Fruit fly (Drosophila melanogaster): ENCODE results near the gene Inx5.

Gene Inx5

dm6 chrX:19163446-19163845, 7.2 kb downstream of the Inx5 start:
- TF ChIP-seq Sin3A (optimal IDR thresholded peaks at IDR 0.05): no peak
- no peak for TF ChIP-seq Myc (optimal IDR thresholded peaks at IDR 0.05)
- TF ChIP-seq ttk (optimal IDR thresholded peaks at IDR 0.05): no peak
- no peak for TF ChIP-seq h (optimal IDR thresholded peaks at IDR 0.05)
- no peak for TF ChIP-seq psq (optimal IDR thresholded peaks at IDR 0.05)
- no peak for TF ChIP-seq insv (optimal IDR thresholded peaks at IDR 0.05)

dm6 chrX:19162249-19162914, 8.3 kb downstream of the Inx5 start:
- TF ChIP-seq h (optimal IDR thresholded peaks at IDR 0.05) (no peak), Sin3A (optimal IDR thresholded peaks at IDR 0.05) (no peak), psq (optimal IDR thresholded peaks at IDR 0.05) (no peak), Myc (optimal IDR thresholded peaks at IDR 0.05) (no peak), insv (optimal IDR thresholded peaks at IDR 0.05) (no peak), ttk (optimal IDR thresholded peaks at IDR 0.05) (no peak)

dm6 chrX:19160635-19161407, 9.9 kb downstream of the Inx5 start:
- no peak for TF ChIP-seq h (optimal IDR thresholded peaks at IDR 0.05)
- no peak for TF ChIP-seq psq (optimal IDR thresholded peaks at IDR 0.05)
- TF ChIP-seq Myc (optimal IDR thresholded peaks at IDR 0.05): no peak
- TF ChIP-seq insv (optimal IDR thresholded peaks at IDR 0.05): no peak
- no peak for TF ChIP-seq ttk (optimal IDR thresholded peaks at IDR 0.05)
- TF ChIP-seq Sin3A (optimal IDR thresholded peaks at IDR 0.05): no peak

- TF ChIP-seq ttk (optimal IDR thresholded peaks at IDR 0.05) (no peak), h (optimal IDR thresholded peaks at IDR 0.05) (no peak), Myc (optimal IDR thresholded peaks at IDR 0.05) (no peak), psq (optimal IDR thresholded peaks at IDR 0.05) (no peak), Sin3A (optimal IDR thresholded peaks at IDR 0.05) (no peak), insv (optimal IDR thresholded peaks at IDR 0.05) (no peak)
Observed at dm6 chrX:19159942-19160341, 10.7 kb downstream of the Inx5 start.

dm6 chrX:19158519-19159289, 12.0 kb downstream of the Inx5 start:
- TF ChIP-seq ttk (optimal IDR thresholded peaks at IDR 0.05): no peak
- TF ChIP-seq psq (optimal IDR thresholded peaks at IDR 0.05): no peak
- no peak for TF ChIP-seq h (optimal IDR thresholded peaks at IDR 0.05)
- TF ChIP-seq insv (optimal IDR thresholded peaks at IDR 0.05): no peak
- TF ChIP-seq Sin3A (optimal IDR thresholded peaks at IDR 0.05): no peak
- no peak for TF ChIP-seq Myc (optimal IDR thresholded peaks at IDR 0.05)

dm6 chrX:19157471-19157870, 13.2 kb downstream of the Inx5 start:
- no peak for TF ChIP-seq ttk (optimal IDR thresholded peaks at IDR 0.05)
- TF ChIP-seq Myc (optimal IDR thresholded peaks at IDR 0.05): no peak
- TF ChIP-seq insv (optimal IDR thresholded peaks at IDR 0.05): no peak
- no peak for TF ChIP-seq psq (optimal IDR thresholded peaks at IDR 0.05)
- no peak for TF ChIP-seq Sin3A (optimal IDR thresholded peaks at IDR 0.05)
- no peak for TF ChIP-seq h (optimal IDR thresholded peaks at IDR 0.05)

dm6 chrX:19155922-19156437, 14.7 kb downstream of the Inx5 start:
- no peak for TF ChIP-seq Myc (optimal IDR thresholded peaks at IDR 0.05)
- TF ChIP-seq Sin3A (optimal IDR thresholded peaks at IDR 0.05): no peak
- TF ChIP-seq h (optimal IDR thresholded peaks at IDR 0.05): no peak
- TF ChIP-seq insv (optimal IDR thresholded peaks at IDR 0.05): no peak
- TF ChIP-seq ttk (optimal IDR thresholded peaks at IDR 0.05): no peak
- no peak for TF ChIP-seq psq (optimal IDR thresholded peaks at IDR 0.05)

dm6 chrX:19154998-19155397, 15.7 kb downstream of the Inx5 start:
- TF ChIP-seq h (optimal IDR thresholded peaks at IDR 0.05) (no peak), Myc (optimal IDR thresholded peaks at IDR 0.05) (no peak), Sin3A (optimal IDR thresholded peaks at IDR 0.05) (no peak), ttk (optimal IDR thresholded peaks at IDR 0.05) (no peak), insv (optimal IDR thresholded peaks at IDR 0.05) (no peak), psq (optimal IDR thresholded peaks at IDR 0.05) (no peak)

dm6 chrX:19154249-19154648, 16.4 kb downstream of the Inx5 start:
- TF ChIP-seq ttk (optimal IDR thresholded peaks at IDR 0.05) (no peak), Sin3A (optimal IDR thresholded peaks at IDR 0.05) (no peak), psq (optimal IDR thresholded peaks at IDR 0.05) (no peak), h (optimal IDR thresholded peaks at IDR 0.05) (no peak), insv (optimal IDR thresholded peaks at IDR 0.05) (no peak), Myc (optimal IDR thresholded peaks at IDR 0.05) (no peak)

dm6 chrX:19153288-19154130, 17.2 kb downstream of the Inx5 start:
- no peak for TF ChIP-seq h (optimal IDR thresholded peaks at IDR 0.05)

- TF ChIP-seq psq (optimal IDR thresholded peaks at IDR 0.05) (no peak), h (optimal IDR thresholded peaks at IDR 0.05) (no peak), ttk (optimal IDR thresholded peaks at IDR 0.05) (no peak), Sin3A (optimal IDR thresholded peaks at IDR 0.05) (no peak), insv (optimal IDR thresholded peaks at IDR 0.05) (no peak), Myc (optimal IDR thresholded peaks at IDR 0.05) (no peak)
Observed at dm6 chrX:19152570-19153287, 18.0 kb downstream of the Inx5 start.

Data from Kc167 (cell line).